Fruit fly (Drosophila melanogaster): ENCODE results near the gene prd.

DNA sequence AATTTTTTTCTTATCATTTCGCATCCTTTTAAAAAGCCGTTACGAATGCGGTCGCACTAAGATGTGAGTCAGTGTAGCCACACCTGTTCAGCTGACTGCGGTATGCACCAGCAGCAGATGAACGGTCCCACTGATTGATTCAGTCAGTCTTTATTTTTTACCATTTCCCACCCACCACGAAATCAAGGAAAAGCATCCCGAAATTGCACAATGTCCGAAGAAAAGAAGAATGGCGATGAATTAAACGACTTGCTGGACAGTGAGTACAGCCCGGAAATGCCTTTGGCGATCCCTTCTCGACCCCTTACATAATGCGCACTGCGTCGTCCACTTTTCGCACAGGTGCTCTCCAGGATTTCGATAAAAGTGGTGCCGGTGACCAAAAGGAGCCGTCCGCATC, 8.0 kb upstream of the prd start:
- TF ChIP-seq ttk (optimal IDR thresholded peaks at IDR 0.05): no peak
- no peak for TF ChIP-seq h (optimal IDR thresholded peaks at IDR 0.05)
- no peak for TF ChIP-seq psq (optimal IDR thresholded peaks at IDR 0.05)
- no peak for TF ChIP-seq Sin3A (optimal IDR thresholded peaks at IDR 0.05)
- TF ChIP-seq Myc (optimal IDR thresholded peaks at IDR 0.05): no peak

Measured in Kc167 (cell line).